Fruit fly (Drosophila melanogaster) whole organism, embryonic: ENCODE data around the gene CG4452.

Source experiments
- BEAF-32 ChIP-seq: fragments of 200-800 bp; sonication (Bioruptor generic); optimal IDR thresholded peaks from 3 replicates; lab custom pipeline; 2017; ENCODE audit warnings: missing biosample characterization, missing genetic modification characterization, mild to moderate bottlenecking, moderate library complexity, missing genetic modification reagents
- CG10959 ChIP-seq: fragments of 200-800 bp; sonication (Bioruptor generic); IDR thresholded peaks from 2 replicates; pipeline ENCODE4 v1.3.6; 2022; ENCODE audit warnings: missing biosample characterization, missing genetic modification characterization
- CG11560 ChIP-seq: fragments of 200-800 bp; sonication (Bioruptor generic); IDR thresholded peaks from 3 replicates; pipeline ENCODE4 v1.3.6; 2022; ENCODE audit warnings: missing biosample characterization, missing genetic modification characterization
- CG12104 ChIP-seq: fragments of 200-800 bp; sonication (Bioruptor generic); optimal IDR thresholded peaks from 3 replicates; lab custom pipeline; 2016; ENCODE audit warnings: missing biosample characterization, missing genetic modification characterization
- CG15269 ChIP-seq: fragments of 200-800 bp; sonication (Bioruptor generic); optimal IDR thresholded peaks from 2 replicates; lab custom pipeline; 2018; ENCODE audit warnings: missing biosample characterization, mild to moderate bottlenecking, missing genetic modification characterization, moderate library complexity
- CG16815 ChIP-seq: fragments of 200-800 bp; sonication (Bioruptor generic); optimal IDR thresholded peaks from 3 replicates; lab custom pipeline; 2017; ENCODE audit warnings: missing biosample characterization, mild to moderate bottlenecking, missing genetic modification characterization
- CG16863 ChIP-seq: fragments of 200-800 bp; sonication (Bioruptor generic); optimal IDR thresholded peaks from 3 replicates; lab custom pipeline; 2016; ENCODE audit warnings: missing biosample characterization, missing genetic modification characterization
- CG17829 ChIP-seq: fragments of 200-800 bp; optimal IDR thresholded peaks from 2 replicates; lab custom pipeline; 2019; ENCODE audit warnings: missing biosample characterization, mild to moderate bottlenecking, missing genetic modification characterization, moderate library complexity
- CG18262 ChIP-seq: fragments of 200-800 bp; optimal IDR thresholded peaks from 3 replicates; lab custom pipeline; 2019; ENCODE audit warnings: missing biosample characterization, mild to moderate bottlenecking, missing genetic modification characterization, moderate library complexity
- CG3065 ChIP-seq: fragments of 200-800 bp; sonication (Bioruptor generic); optimal IDR thresholded peaks from 2 replicates; lab custom pipeline; 2016; ENCODE audit warnings: missing biosample characterization, missing genetic modification characterization
- CG31365 ChIP-seq: fragments of 200-800 bp; sonication (Bioruptor generic); optimal IDR thresholded peaks from 2 replicates; lab custom pipeline; 2018; ENCODE audit warnings: missing biosample characterization, mild to moderate bottlenecking, missing genetic modification characterization
- CG32767 ChIP-seq: fragments of 200-800 bp; sonication (Bioruptor generic); IDR thresholded peaks from 2 replicates; pipeline ENCODE4 v1.3.6; 2022; ENCODE audit warnings: missing biosample characterization, missing genetic modification characterization
- CG34376 ChIP-seq: fragments of 200-800 bp; sonication (Bioruptor generic); optimal IDR thresholded peaks from 2 replicates; lab custom pipeline; 2018; ENCODE audit warnings: missing biosample characterization, mild to moderate bottlenecking, missing genetic modification characterization
- CG3838 ChIP-seq: fragments of 200-800 bp; sonication (Bioruptor generic); optimal IDR thresholded peaks from 3 replicates; lab custom pipeline; 2016; ENCODE audit warnings: missing biosample characterization, missing genetic modification characterization
- CG43689 ChIP-seq: fragments of 200-800 bp; sonication (Bioruptor generic); IDR thresholded peaks from 2 replicates; pipeline ENCODE4 v1.3.6; 2022; ENCODE audit warnings: missing biosample characterization, missing genetic modification characterization
- CG4854 ChIP-seq: fragments of 200-800 bp; sonication (Bioruptor generic); optimal IDR thresholded peaks from 2 replicates; lab custom pipeline; 2016; ENCODE audit warnings: missing biosample characterization, missing genetic modification characterization, inconsistent platforms
- CG5245 ChIP-seq: fragments of 200-800 bp; sonication (Bioruptor generic); optimal IDR thresholded peaks from 3 replicates; lab custom pipeline; 2016; ENCODE audit warnings: missing biosample characterization, missing genetic modification characterization
- CG5953 ChIP-seq: fragments of 200-800 bp; sonication (Bioruptor generic); IDR thresholded peaks from 2 replicates; pipeline ENCODE4 v1.3.6; 2022; ENCODE audit warnings: missing biosample characterization, missing genetic modification characterization
- CG8478 ChIP-seq: fragments of >200 bp; optimal IDR thresholded peaks from 2 replicates; lab custom pipeline; 2018
- CG9437 ChIP-seq: fragments of 200-800 bp; sonication (Bioruptor generic); optimal IDR thresholded peaks from 2 replicates; lab custom pipeline; 2018; ENCODE audit warnings: missing biosample characterization, mild to moderate bottlenecking, missing genetic modification characterization
- CG9932 ChIP-seq: fragments of 200-800 bp; sonication (Bioruptor generic); IDR thresholded peaks from 2 replicates; pipeline ENCODE4 v1.3.6; 2022; ENCODE audit warnings: missing biosample characterization, missing genetic modification characterization
- CTCF ChIP-seq: fragments of 200-800 bp; sonication (Bioruptor generic); optimal IDR thresholded peaks from 2 replicates; lab custom pipeline; 2017; ENCODE audit warnings: missing biosample characterization, mild to moderate bottlenecking, missing genetic modification characterization, moderate library complexity
- Doc2 ChIP-seq: fragments of 200-800 bp; sonication (Bioruptor generic); IDR thresholded peaks from 2 replicates; pipeline ENCODE4 v1.3.6; 2022; ENCODE audit warnings: missing biosample characterization, missing genetic modification characterization
- Doc3 ChIP-seq: fragments of 200-800 bp; sonication (Bioruptor generic); IDR thresholded peaks from 3 replicates; pipeline ENCODE4 v1.3.6; 2022; ENCODE audit warnings: missing biosample characterization, missing genetic modification characterization; ENCODE audit not compliant: partially characterized antibody
- Dp ChIP-seq: fragments of 200-800 bp; sonication (Bioruptor generic); optimal IDR thresholded peaks from 2 replicates; lab custom pipeline; 2018; ENCODE audit warnings: missing biosample characterization, mild to moderate bottlenecking, missing genetic modification characterization, moderate library complexity
- Gug ChIP-seq: fragments of 200-800 bp; sonication (Bioruptor generic); IDR thresholded peaks from 4 replicates; pipeline ENCODE4 v1.3.6; 2022; ENCODE audit warnings: missing biosample characterization, missing genetic modification characterization
- HLHmδ ChIP-seq: fragments of 200-800 bp; sonication (Bioruptor generic); optimal IDR thresholded peaks from 2 replicates; lab custom pipeline; 2018; ENCODE audit warnings: missing biosample characterization, mild to moderate bottlenecking, missing genetic modification characterization, moderate library complexity
- MESR4 ChIP-seq: fragments of 200-800 bp; sonication (Bioruptor generic); optimal IDR thresholded peaks from 2 replicates; lab custom pipeline; 2018; ENCODE audit warnings: missing biosample characterization, mild to moderate bottlenecking, missing genetic modification characterization, moderate library complexity
- Nf-YA ChIP-seq: fragments of 200-800 bp; sonication (Bioruptor generic); IDR thresholded peaks from 2 replicates; pipeline ENCODE4 v1.3.6; 2022; ENCODE audit warnings: missing biosample characterization, missing genetic modification characterization
- Nf-YC ChIP-seq: fragments of 200-800 bp; optimal IDR thresholded peaks from 3 replicates; lab custom pipeline; 2019; ENCODE audit warnings: missing biosample characterization, mild to moderate bottlenecking, missing genetic modification characterization, moderate library complexity
- NfI ChIP-seq: fragments of 200-800 bp; sonication (Bioruptor generic); optimal IDR thresholded peaks from 3 replicates; lab custom pipeline; 2018; ENCODE audit warnings: missing biosample characterization, mild to moderate bottlenecking, missing genetic modification characterization, moderate library complexity
- Scr ChIP-seq: fragments of 200-800 bp; sonication (Bioruptor generic); IDR thresholded peaks from 2 replicates; pipeline ENCODE4 v1.3.6; 2022; ENCODE audit warnings: missing biosample characterization, missing genetic modification characterization; ENCODE audit not compliant: partially characterized antibody
- Xrp1 ChIP-seq: fragments of 200-800 bp; sonication (Bioruptor generic); IDR thresholded peaks from 2 replicates; pipeline ENCODE4 v1.3.6; 2022; ENCODE audit warnings: missing biosample characterization, missing genetic modification characterization
- ac ChIP-seq: fragments of 200-800 bp; sonication (Bioruptor generic); optimal IDR thresholded peaks from 3 replicates; lab custom pipeline; 2017; ENCODE audit warnings: missing biosample characterization, mild to moderate bottlenecking, missing genetic modification characterization
- bowl ChIP-seq: fragments of 200-800 bp; sonication (Bioruptor generic); IDR thresholded peaks from 2 replicates; pipeline ENCODE4 v1.3.6; 2022; ENCODE audit warnings: missing biosample characterization, missing genetic modification characterization
- btn ChIP-seq: fragments of 200-800 bp; sonication (Bioruptor generic); optimal IDR thresholded peaks from 2 replicates; lab custom pipeline; 2016; ENCODE audit warnings: missing biosample characterization, missing genetic modification characterization
- cad ChIP-seq: fragments of >200 bp; optimal IDR thresholded peaks from 2 replicates; lab custom pipeline; 2017; ENCODE audit warnings: missing biosample characterization, missing genetic modification characterization
- dysf ChIP-seq: fragments of 200-800 bp; sonication (Bioruptor generic); IDR thresholded peaks from 3 replicates; pipeline ENCODE4 v1.3.6; 2022; ENCODE audit warnings: missing biosample characterization, missing genetic modification characterization
- ewg ChIP-seq: fragments of 200-800 bp; sonication (Bioruptor generic); optimal IDR thresholded peaks from 3 replicates; lab custom pipeline; 2017; ENCODE audit warnings: mild to moderate bottlenecking, missing biosample characterization, missing genetic modification reagents, missing genetic modification characterization
- eyg ChIP-seq: fragments of 200-800 bp; sonication (Bioruptor generic); optimal IDR thresholded peaks from 3 replicates; lab custom pipeline; 2016; ENCODE audit warnings: missing biosample characterization, missing genetic modification characterization
- gfzf ChIP-seq: fragments of 200-800 bp; sonication (Bioruptor generic); optimal IDR thresholded peaks from 2 replicates; lab custom pipeline; 2016; ENCODE audit warnings: missing biosample characterization, mild to moderate bottlenecking, missing genetic modification characterization, moderate library complexity
- gsb-n ChIP-seq: fragments of 200-800 bp; sonication (Bioruptor generic); optimal IDR thresholded peaks from 3 replicates; lab custom pipeline; 2018; ENCODE audit warnings: missing biosample characterization, mild to moderate bottlenecking, missing genetic modification characterization
- hth ChIP-seq: fragments of >200 bp; optimal IDR thresholded peaks from 2 replicates; lab custom pipeline; 2017; ENCODE audit warnings: inconsistent platforms
- knrl ChIP-seq: fragments of 200-800 bp; sonication (Bioruptor generic); IDR thresholded peaks from 3 replicates; pipeline ENCODE4 v1.3.6; 2022; ENCODE audit warnings: missing biosample characterization, missing genetic modification characterization; ENCODE audit not compliant: partially characterized antibody
- maf-S ChIP-seq: fragments of 200-800 bp; sonication (Bioruptor generic); optimal IDR thresholded peaks from 2 replicates; lab custom pipeline; 2016; ENCODE audit warnings: missing biosample characterization, missing genetic modification characterization
- nom ChIP-seq: fragments of 200-800 bp; sonication (Bioruptor generic); optimal IDR thresholded peaks from 2 replicates; lab custom pipeline; 2017; ENCODE audit warnings: missing biosample characterization, missing genetic modification characterization, mild to moderate bottlenecking, moderate library complexity, missing genetic modification reagents
- pros ChIP-seq: fragments of 200-800 bp; sonication (Bioruptor generic); optimal IDR thresholded peaks from 3 replicates; lab custom pipeline; 2019; ENCODE audit warnings: missing biosample characterization, mild to moderate bottlenecking, missing genetic modification characterization, moderate library complexity
- pum ChIP-seq: fragments of 200-800 bp; sonication (Bioruptor generic); optimal IDR thresholded peaks from 2 replicates; lab custom pipeline; 2016; ENCODE audit warnings: missing biosample characterization, missing genetic modification characterization
- sima ChIP-seq: fragments of 200-800 bp; sonication (Bioruptor generic); optimal IDR thresholded peaks from 2 replicates; lab custom pipeline; 2016; ENCODE audit warnings: missing biosample characterization, missing genetic modification characterization
- tgo ChIP-seq: fragments of 200-800 bp; sonication (Bioruptor generic); IDR thresholded peaks from 3 replicates; pipeline ENCODE4 v1.3.6; 2022; ENCODE audit warnings: missing biosample characterization, missing genetic modification characterization
- tll ChIP-seq, 2 experiments: fragments of 200-800 bp in 1 of 2; fragments of >200 bp in 1 of 2; sonication (Bioruptor generic) in 1 of 2; optimal IDR thresholded peaks; 2 replicates each; lab custom pipeline; 2017 to 2019; ENCODE audit warnings: missing biosample characterization in 2 of 2, missing genetic modification characterization in 2 of 2, mild to moderate bottlenecking in 1 of 2, moderate library complexity in 1 of 2
- trh ChIP-seq: fragments of 200-800 bp; sonication (Bioruptor generic); optimal IDR thresholded peaks from 2 replicates; lab custom pipeline; 2016; ENCODE audit warnings: missing biosample characterization, missing genetic modification characterization
- usp ChIP-seq: fragments of >200 bp; optimal IDR thresholded peaks from 2 replicates; lab custom pipeline; 2017; ENCODE audit warnings: missing biosample characterization, missing genetic modification characterization

CG4452 gene

DNA sequence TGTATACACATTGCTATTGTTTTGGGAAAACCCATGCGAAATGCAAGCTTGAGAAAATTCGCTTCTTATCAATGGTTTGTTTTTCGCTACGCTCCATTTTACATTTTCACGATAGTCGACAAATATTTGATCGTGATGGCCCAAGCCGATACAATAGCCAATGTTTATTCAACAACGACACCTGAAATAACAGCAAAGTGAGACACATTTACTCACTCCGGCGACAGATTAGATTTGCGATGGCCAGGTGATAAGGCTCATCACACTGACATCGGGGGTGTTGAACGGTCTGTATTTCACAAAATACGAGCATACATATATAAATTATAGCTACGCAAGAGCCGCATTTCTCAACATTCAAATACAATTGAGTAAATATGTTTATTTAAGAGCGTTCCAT lies 30.0 kb downstream of the CG4452 start (continued):
- TF ChIP-seq Scr (GFP tag; lab: Robert Waterston, UW) (no peak), CG16863 (GFP tag; lab: Kevin White, UChicago) (no peak), bowl (GFP tag; lab: Robert Waterston, UW) (no peak), eyg (peak; percentile 84), pum (no peak), CG9437 (GFP tag; lab: Kevin White, UChicago) (no peak), CG11560 (tag; lab: Robert Waterston, UW) (no peak), knrl (GFP tag; lab: Robert Waterston, UW) (no peak), CG17829 (tag; lab: Kevin White, UChicago) (no peak), CTCF (GFP tag; lab: Kevin White, UChicago) (peak; percentile 36), cad (no peak), MESR4 (GFP tag; lab: Kevin White, UChicago) (no peak), CG5953 (GFP tag; lab: Robert Waterston, UW) (0 out of 2 replicates have a peak, but pooled peaks have one; percentile 38), CG34376 (GFP tag; lab: Kevin White, UChicago) (peak; percentile 75), tll (GFP tag; optimal IDR thresholded peaks at IDR 0.05; lab: Kevin White, UChicago) (no peak), hth (lab: Kevin White, UChicago) (no peak), btn (GFP tag; lab: Kevin White, UChicago) (no peak), gsb-n (tag; lab: Kevin White, UChicago) (peak; percentile 38), Doc2 (GFP tag; lab: Robert Waterston, UW) (no peak), CG18262 (tag; lab: Kevin White, UChicago) (peak; percentile 46), Doc3 (GFP tag; lab: Robert Waterston, UW) (no peak), ewg (GFP tag; lab: Kevin White, UChicago) (no peak), tgo (no peak; the same call in 2 of the 3 replicates), Gug (no peak), CG3838 (GFP tag; lab: Kevin White, UChicago) (no peak), Nf-YC (tag; lab: Kevin White, UChicago) (peak; percentile 22), Xrp1 (GFP tag; lab: Robert Waterston, UW) (peak; percentile 66), CG12104 (peak; percentile 62), CG5245 (GFP tag; lab: Kevin White, UChicago) (no peak), dysf (GFP tag; lab: Robert Waterston, UW) (peak; percentile 5; the same call in 1 of the 3 replicates), CG15269 (tag; lab: Kevin White, UChicago) (peak; percentile 1), HLHmδ (GFP tag; lab: Kevin White, UChicago) (peak; percentile 71), usp (GFP tag; lab: Kevin White, UChicago) (no peak), CG9932 (no peak), ac (GFP tag; lab: Kevin White, UChicago) (peak; percentile 62), maf-S (GFP tag; lab: Kevin White, UChicago) (peak; percentile 24), CG32767 (GFP tag; lab: Robert Waterston, UW) (no peak), CG16815 (GFP tag; lab: Kevin White, UChicago) (no peak), CG31365 (tag; lab: Kevin White, UChicago) (peak; percentile 82), CG3065 (GFP tag; lab: Kevin White, UChicago) (no peak), Dp (no peak), pros (GFP tag; lab: Kevin White, UChicago) (no peak), NfI (GFP tag; lab: Kevin White, UChicago) (peak; percentile 38), Nf-YA (0 out of 2 replicates have a peak, but pooled peaks have one; percentile 31), sima (no peak), trh (GFP tag; lab: Kevin White, UChicago) (no peak), CG4854 (GFP tag; lab: Kevin White, UChicago) (peak; percentile 66), gfzf (GFP tag; lab: Kevin White, UChicago) (no peak), CG10959 (GFP tag; lab: Robert Waterston, UW) (peak; percentile 32; the same call in 1 of the 2 replicates), BEAF-32 (GFP tag; lab: Kevin White, UChicago) (no peak), CG43689 (no peak), CG8478 (no peak), nom (GFP tag; lab: Kevin White, UChicago) (peak; percentile 60)
